Worm (Caenorhabditis elegans): ENCODE measurements around the gene acc-1.
A peak's percentile ranks its signal among the peaks of the same experiment; 100 is the strongest.

Gene acc-1

ce11 chrIV:9657753-9658152 lies at the start of gene acc-1:
acc-1 (plus strand) TSS chrIV:9658053.
- TF ChIP-seq F13H6.1 (tag; optimal IDR thresholded peaks at IDR 0.05) (no peak), ztf-4 (tag; optimal IDR thresholded peaks at IDR 0.05) (no peak), nhr-25 (tag; optimal IDR thresholded peaks at IDR 0.05) (no peak), unc-62 (GFP tag; optimal IDR thresholded peaks at IDR 0.05) (no peak), elt-1 (tag; optimal IDR thresholded peaks at IDR 0.05) (no peak), nhr-129 (tag; optimal IDR thresholded peaks at IDR 0.05) (no peak), peb-1 (tag; optimal IDR thresholded peaks at IDR 0.05) (no peak), zag-1 (tag; optimal IDR thresholded peaks at IDR 0.05) (no peak), fos-1 (tag; optimal IDR thresholded peaks at IDR 0.05) (no peak), nhr-6 (tag; optimal IDR thresholded peaks at IDR 0.05) (no peak), lsy-2 (tag; optimal IDR thresholded peaks at IDR 0.05) (no peak)

ce11 chrIV:9609095-9609494 lies 48.8 kb upstream of the acc-1 start:
- TF ChIP-seq ztf-11 (tag; optimal IDR thresholded peaks at IDR 0.05) (no peak), elt-1 (tag; optimal IDR thresholded peaks at IDR 0.05) (peak; percentile 40)

- TF ChIP-seq skn-1 (tag; optimal IDR thresholded peaks at IDR 0.05) = no peak
- no peak for TF ChIP-seq alr-1 (tag; optimal IDR thresholded peaks at IDR 0.05)
- peak; percentile 26 for TF ChIP-seq elt-1 (tag; optimal IDR thresholded peaks at IDR 0.05)
- no peak for TF ChIP-seq blmp-1 (tag; optimal IDR thresholded peaks at IDR 0.05; ENCODE audit: insufficient read depth)
- TF ChIP-seq nhr-77 (tag; optimal IDR thresholded peaks at IDR 0.05) = no peak
- TF ChIP-seq crh-2 (tag; optimal IDR thresholded peaks at IDR 0.05) = peak; percentile 37
These were observed 46.9 kb upstream of the acc-1 start for ce11 chrIV:9610923-9611322.

ce11 chrIV:9613072-9613590 lies 44.7 kb upstream of the acc-1 start:
- no peak for TF ChIP-seq ama-1 (optimal IDR thresholded peaks at IDR 0.05)
- TF ChIP-seq nhr-23 (tag; optimal IDR thresholded peaks at IDR 0.05) = peak; percentile 97
- TF ChIP-seq elt-1 (tag; optimal IDR thresholded peaks at IDR 0.05) = peak; percentile 60
- TF ChIP-seq fos-1 (tag; optimal IDR thresholded peaks at IDR 0.05) = no peak

DNA sequence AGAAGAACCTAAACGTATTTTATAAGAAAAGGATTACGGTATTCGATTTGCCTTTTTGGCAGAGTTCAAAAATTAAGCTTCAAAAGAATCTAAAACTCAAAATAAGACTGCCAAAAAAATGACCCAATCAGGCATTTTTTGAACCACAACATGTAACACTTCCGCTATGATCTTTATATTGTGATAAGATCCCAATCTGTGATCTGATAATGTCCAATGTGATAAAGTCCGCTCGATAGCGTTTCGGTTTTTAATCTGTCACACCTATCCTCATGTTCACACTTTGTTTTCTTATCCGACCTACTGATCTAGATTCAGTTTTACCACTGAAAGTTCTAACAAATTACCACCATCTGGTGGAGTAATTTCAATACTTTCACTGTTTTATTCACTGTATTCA lies 43.8 kb upstream of the acc-1 start:
- TF ChIP-seq ceh-82 (tag; optimal IDR thresholded peaks at IDR 0.05) = no peak
- no peak for TF ChIP-seq ztf-11 (tag; optimal IDR thresholded peaks at IDR 0.05)
- no peak for TF ChIP-seq elt-3 (tag; optimal IDR thresholded peaks at IDR 0.05)
- no peak for TF ChIP-seq snpc-4 (tag; optimal IDR thresholded peaks at IDR 0.05)
- peak; percentile 46 for TF ChIP-seq sma-9 (GFP tag; optimal IDR thresholded peaks at IDR 0.05)
- no peak for TF ChIP-seq sma-9 (tag; optimal IDR thresholded peaks at IDR 0.05)
- TF ChIP-seq aly-2 (tag; optimal IDR thresholded peaks at IDR 0.05) = no peak
- peak; percentile 99 for TF ChIP-seq nhr-23 (tag; optimal IDR thresholded peaks at IDR 0.05)
- no peak for TF ChIP-seq zag-1 (tag; optimal IDR thresholded peaks at IDR 0.05)
- TF ChIP-seq unc-62 (GFP tag; optimal IDR thresholded peaks at IDR 0.05) = no peak
- no peak for TF ChIP-seq ceh-16 (tag; optimal IDR thresholded peaks at IDR 0.05)
- TF ChIP-seq crh-2 (tag; optimal IDR thresholded peaks at IDR 0.05) = no peak
- no peak for TF ChIP-seq ama-1 (optimal IDR thresholded peaks at IDR 0.05)
- no peak for TF ChIP-seq C34F6.9 (tag; optimal IDR thresholded peaks at IDR 0.05)
- TF ChIP-seq elt-1 (tag; optimal IDR thresholded peaks at IDR 0.05) = peak; percentile 93
- no peak for TF ChIP-seq gmeb-1 (tag; optimal IDR thresholded peaks at IDR 0.05)
- TF ChIP-seq nhr-21 (tag; optimal IDR thresholded peaks at IDR 0.05) = no peak
- no peak for TF ChIP-seq lin-13 (GFP tag; optimal IDR thresholded peaks at IDR 0.05)
- no peak for TF ChIP-seq ZK546.5 (tag; optimal IDR thresholded peaks at IDR 0.05)
- TF ChIP-seq fos-1 (tag; optimal IDR thresholded peaks at IDR 0.05) = no peak
- TF ChIP-seq nhr-10 (tag; optimal IDR thresholded peaks at IDR 0.05) = no peak
- no peak for TF ChIP-seq mbf-1 (tag; optimal IDR thresholded peaks at IDR 0.05)
- TF ChIP-seq lin-11 (tag; optimal IDR thresholded peaks at IDR 0.05) = no peak
- TF ChIP-seq nhr-129 (tag; optimal IDR thresholded peaks at IDR 0.05) = no peak
- TF ChIP-seq sem-4 (tag; optimal IDR thresholded peaks at IDR 0.05) = no peak
- no peak for TF ChIP-seq nhr-237 (tag; optimal IDR thresholded peaks at IDR 0.05)

Measured in whole organism, L2 larva.